Fruit fly (Drosophila melanogaster) whole organism, embryonic: Measurements from ENCODE around the gene holn1.

Experiments
- Abd-B ChIP-seq: fragments of 200-800 bp; sonication (Bioruptor generic); optimal IDR thresholded peaks from 2 replicates; lab custom pipeline; 2018; ENCODE audit warnings: missing biosample characterization, mild to moderate bottlenecking, missing genetic modification characterization, moderate library complexity
- B-H2 ChIP-seq: fragments of 200-800 bp; sonication (Bioruptor generic); optimal IDR thresholded peaks from 2 replicates; lab custom pipeline; 2018; ENCODE audit warnings: missing biosample characterization, mild to moderate bottlenecking, missing genetic modification characterization
- Bgb ChIP-seq: fragments of 200-800 bp; sonication (Bioruptor generic); IDR thresholded peaks from 2 replicates; pipeline ENCODE4 v1.3.6; 2022; ENCODE audit warnings: missing biosample characterization, missing genetic modification characterization; ENCODE audit not compliant: partially characterized antibody
- CG11456 ChIP-seq: fragments of 200-800 bp; sonication (Bioruptor generic); IDR thresholded peaks from 3 replicates; pipeline ENCODE4 v1.3.6; 2022; ENCODE audit warnings: missing biosample characterization, missing genetic modification characterization
- CG11560 ChIP-seq: fragments of 200-800 bp; sonication (Bioruptor generic); IDR thresholded peaks from 3 replicates; pipeline ENCODE4 v1.3.6; 2022; ENCODE audit warnings: missing biosample characterization, missing genetic modification characterization
- CG12071 ChIP-seq: fragments of 200-800 bp; sonication (Bioruptor generic); optimal IDR thresholded peaks from 3 replicates; lab custom pipeline; 2018; ENCODE audit warnings: missing biosample characterization, mild to moderate bottlenecking, missing genetic modification characterization
- CG14710 ChIP-seq: fragments of 200-800 bp; sonication (Bioruptor generic); optimal IDR thresholded peaks from 3 replicates; lab custom pipeline; 2019; ENCODE audit warnings: missing biosample characterization, mild to moderate bottlenecking, missing genetic modification characterization, moderate library complexity
- CG14860 ChIP-seq: fragments of 200-800 bp; sonication (Bioruptor generic); IDR thresholded peaks from 3 replicates; pipeline ENCODE4 v1.3.6; 2022; ENCODE audit warnings: missing biosample characterization, missing genetic modification characterization; ENCODE audit not compliant: partially characterized antibody
- CG15269 ChIP-seq: fragments of 200-800 bp; sonication (Bioruptor generic); optimal IDR thresholded peaks from 2 replicates; lab custom pipeline; 2018; ENCODE audit warnings: missing biosample characterization, mild to moderate bottlenecking, missing genetic modification characterization, moderate library complexity
- CG1529 ChIP-seq: fragments of 200-800 bp; sonication (Bioruptor generic); optimal IDR thresholded peaks from 3 replicates; lab custom pipeline; 2018; ENCODE audit warnings: missing biosample characterization, missing genetic modification characterization
- CG15696 ChIP-seq: fragments of 200-800 bp; sonication (Bioruptor generic); optimal IDR thresholded peaks from 2 replicates; lab custom pipeline; 2019; ENCODE audit warnings: missing biosample characterization, mild to moderate bottlenecking, missing genetic modification characterization, moderate library complexity
- CG17385 ChIP-seq: fragments of 200-800 bp; sonication (Bioruptor generic); optimal IDR thresholded peaks from 3 replicates; lab custom pipeline; 2018; ENCODE audit warnings: missing biosample characterization, mild to moderate bottlenecking, missing genetic modification characterization
- CG18262 ChIP-seq: fragments of 200-800 bp; optimal IDR thresholded peaks from 3 replicates; lab custom pipeline; 2019; ENCODE audit warnings: missing biosample characterization, mild to moderate bottlenecking, missing genetic modification characterization, moderate library complexity
- CG2678 ChIP-seq: fragments of 200-800 bp; sonication (Bioruptor generic); optimal IDR thresholded peaks from 3 replicates; lab custom pipeline; 2019; ENCODE audit warnings: missing biosample characterization, mild to moderate bottlenecking, missing genetic modification characterization, moderate library complexity
- CG32772 ChIP-seq: fragments of 200-800 bp; sonication (Bioruptor generic); IDR thresholded peaks from 2 replicates; pipeline ENCODE4 v1.3.6; 2022; ENCODE audit warnings: missing biosample characterization, missing genetic modification characterization
- CG6254 ChIP-seq: fragments of 200-800 bp; sonication (Bioruptor generic); optimal IDR thresholded peaks from 3 replicates; lab custom pipeline; 2017; ENCODE audit warnings: mild to moderate bottlenecking, missing biosample characterization, missing genetic modification reagents, missing genetic modification characterization
- CG7357 ChIP-seq: fragments of 200-800 bp; sonication (Bioruptor generic); IDR thresholded peaks from 3 replicates; pipeline ENCODE4 v1.3.6; 2022; ENCODE audit warnings: missing biosample characterization, missing genetic modification characterization
- Dll ChIP-seq: fragments of 200-800 bp; sonication (Bioruptor generic); IDR thresholded peaks from 4 replicates; pipeline ENCODE4 v1.3.6; 2022; ENCODE audit warnings: missing biosample characterization, missing genetic modification characterization; ENCODE audit not compliant: partially characterized antibody
- Dref ChIP-seq: fragments of 200-800 bp; sonication (Bioruptor generic); IDR thresholded peaks from 2 replicates; pipeline ENCODE4 v1.3.6; 2022; ENCODE audit warnings: missing biosample characterization, missing genetic modification characterization
- Gsc ChIP-seq: fragments of 200-800 bp; sonication (Bioruptor generic); IDR thresholded peaks from 2 replicates; pipeline ENCODE4 v1.3.6; 2022; ENCODE audit warnings: missing biosample characterization, missing genetic modification characterization
- Hey ChIP-seq: fragments of 200-800 bp; sonication (Bioruptor generic); optimal IDR thresholded peaks from 3 replicates; lab custom pipeline; 2018; ENCODE audit warnings: missing biosample characterization, mild to moderate bottlenecking, missing genetic modification characterization
- Hsf ChIP-seq: fragments of 200-800 bp; sonication (Bioruptor generic); optimal IDR thresholded peaks from 3 replicates; lab custom pipeline; 2016; ENCODE audit warnings: missing biosample characterization, missing genetic modification characterization
- Lpt ChIP-seq: fragments of >200 bp; optimal IDR thresholded peaks from 2 replicates; lab custom pipeline; 2018; ENCODE audit warnings: missing biosample characterization, missing genetic modification characterization
- NK7.1 ChIP-seq: fragments of 200-800 bp; sonication (Bioruptor generic); optimal IDR thresholded peaks from 3 replicates; lab custom pipeline; 2016; ENCODE audit warnings: missing biosample characterization, missing genetic modification characterization
- Oaz ChIP-seq: fragments of 200-800 bp; sonication (Bioruptor generic); IDR thresholded peaks from 2 replicates; pipeline ENCODE4 v1.3.6; 2022; ENCODE audit warnings: missing biosample characterization, missing genetic modification characterization
- Stat92E ChIP-seq, 3 experiments: fragments of >200 bp in 2 of 3; fragments of 200-800 bp in 1 of 3; sonication (Bioruptor generic) in 1 of 3; optimal IDR thresholded peaks; 2 replicates each; lab custom pipeline; 2017 to 2019; ENCODE audit warnings: missing biosample characterization in 3 of 3, missing genetic modification characterization in 3 of 3, mild to moderate bottlenecking in 1 of 3, moderate library complexity in 1 of 3
- Usf ChIP-seq: fragments of 200-800 bp; sonication (Bioruptor generic); optimal IDR thresholded peaks from 2 replicates; lab custom pipeline; 2017; ENCODE audit warnings: missing genotype, missing biosample characterization, missing genetic modification characterization
- ab ChIP-seq: fragments of 200-800 bp; sonication (Bioruptor generic); optimal IDR thresholded peaks from 2 replicates; lab custom pipeline; 2016; ENCODE audit warnings: missing biosample characterization, missing genetic modification characterization
- amos ChIP-seq: fragments of 200-800 bp; sonication (Bioruptor generic); IDR thresholded peaks from 2 replicates; pipeline ENCODE4 v1.3.6; 2022; ENCODE audit warnings: missing biosample characterization, missing genetic modification characterization; ENCODE audit not compliant: partially characterized antibody
- br ChIP-seq: fragments of >200 bp; optimal IDR thresholded peaks from 2 replicates; lab custom pipeline; 2017
- eve ChIP-seq, 2 experiments: fragments of >200 bp; optimal IDR thresholded peaks; 2 replicates each; lab custom pipeline; 2017; ENCODE audit warnings: missing biosample characterization in 2 of 2, missing genetic modification characterization in 2 of 2
- ewg ChIP-seq: fragments of 200-800 bp; sonication (Bioruptor generic); optimal IDR thresholded peaks from 3 replicates; lab custom pipeline; 2017; ENCODE audit warnings: mild to moderate bottlenecking, missing biosample characterization, missing genetic modification reagents, missing genetic modification characterization
- exex ChIP-seq: fragments of 200-800 bp; sonication (Bioruptor generic); optimal IDR thresholded peaks from 4 replicates; lab custom pipeline; 2018; ENCODE audit warnings: missing biosample characterization, mild to moderate bottlenecking, missing genetic modification characterization, moderate library complexity
- grn ChIP-seq: fragments of 200-800 bp; sonication (Bioruptor generic); optimal IDR thresholded peaks from 3 replicates; lab custom pipeline; 2017; ENCODE audit warnings: missing biosample characterization, missing genetic modification characterization
- jing ChIP-seq: fragments of 200-800 bp; sonication (Bioruptor generic); optimal IDR thresholded peaks from 2 replicates; lab custom pipeline; 2018; ENCODE audit warnings: missing biosample characterization, mild to moderate bottlenecking, missing genetic modification characterization
- kah ChIP-seq: fragments of 200-800 bp; sonication (Bioruptor generic); optimal IDR thresholded peaks from 2 replicates; lab custom pipeline; 2018; ENCODE audit warnings: missing biosample characterization, mild to moderate bottlenecking, missing genetic modification characterization
- kni ChIP-seq: fragments of 200-800 bp; sonication (Bioruptor generic); optimal IDR thresholded peaks from 3 replicates; lab custom pipeline; 2017; ENCODE audit warnings: mild to moderate bottlenecking, missing biosample characterization, missing genetic modification reagents, missing genetic modification characterization
- otp ChIP-seq: fragments of 200-800 bp; sonication (Bioruptor generic); IDR thresholded peaks from 3 replicates; pipeline ENCODE4, ENCODE4 v1.3.6; 2022; ENCODE audit warnings: missing biosample characterization, missing genetic modification characterization
- pb ChIP-seq: fragments of 200-800 bp; sonication (Bioruptor generic); optimal IDR thresholded peaks from 3 replicates; lab custom pipeline; 2016; ENCODE audit warnings: missing biosample characterization, missing genetic modification characterization
- pfk ChIP-seq: fragments of 200-800 bp; sonication (Bioruptor generic); optimal IDR thresholded peaks from 2 replicates; lab custom pipeline; 2018; ENCODE audit warnings: missing biosample characterization, mild to moderate bottlenecking, missing genetic modification characterization, moderate library complexity
- phol ChIP-seq: fragments of 200-800 bp; sonication (Bioruptor generic); optimal IDR thresholded peaks from 3 replicates; lab custom pipeline; 2018; ENCODE audit warnings: missing biosample characterization, mild to moderate bottlenecking, missing genetic modification characterization, moderate library complexity
- psq ChIP-seq: fragments of 200-800 bp; sonication (Bioruptor generic); optimal IDR thresholded peaks from 2 replicates; lab custom pipeline; 2017; ENCODE audit warnings: missing biosample characterization, missing genetic modification characterization
- sd ChIP-seq: fragments of 200-800 bp; sonication (Bioruptor generic); optimal IDR thresholded peaks from 3 replicates; lab custom pipeline; 2018; ENCODE audit warnings: missing biosample characterization, mild to moderate bottlenecking, missing genetic modification characterization, moderate library complexity
- seq ChIP-seq: fragments of 200-800 bp; sonication (Bioruptor generic); IDR thresholded peaks from 2 replicates; pipeline ENCODE4 v1.3.6; 2022; ENCODE audit warnings: missing biosample characterization, missing genetic modification characterization
- sisA ChIP-seq: fragments of 200-800 bp; sonication (Bioruptor generic); IDR thresholded peaks from 2 replicates; pipeline ENCODE4 v1.3.6; 2022; ENCODE audit warnings: missing biosample characterization, missing genetic modification characterization
- tgo ChIP-seq: fragments of 200-800 bp; sonication (Bioruptor generic); IDR thresholded peaks from 3 replicates; pipeline ENCODE4 v1.3.6; 2022; ENCODE audit warnings: missing biosample characterization, missing genetic modification characterization
- twi ChIP-seq: fragments of 200-800 bp; optimal IDR thresholded peaks from 2 replicates; lab custom pipeline; 2019; ENCODE audit warnings: missing biosample characterization, mild to moderate bottlenecking, missing genetic modification characterization, moderate library complexity
- vvl ChIP-seq: fragments of 200-800 bp; sonication (Bioruptor generic); IDR thresholded peaks from 2 replicates; pipeline ENCODE4 v1.3.6; 2022; ENCODE audit warnings: missing biosample characterization, missing genetic modification characterization

holn1 gene

DNA sequence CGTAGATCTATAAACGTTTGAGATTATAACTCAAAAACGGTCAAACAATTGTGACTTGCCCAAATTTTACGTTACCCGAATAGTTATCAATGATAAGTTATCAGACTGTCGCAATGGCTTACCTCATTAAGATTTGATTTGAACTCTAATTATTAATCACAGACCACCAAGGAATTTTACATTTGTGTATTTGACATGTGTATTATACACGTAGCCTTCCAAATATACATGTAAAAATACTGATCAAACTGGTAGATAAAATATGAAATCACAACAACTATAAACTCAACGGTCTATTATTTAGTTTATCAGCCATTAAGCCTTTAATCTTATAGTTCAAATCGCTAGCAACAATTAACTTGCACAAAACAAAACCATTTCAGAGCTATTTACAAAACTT, 42.3 kb upstream of the holn1 start (continued):
- TF ChIP-seq CG11560: no peak
- no peak for TF ChIP-seq CG12071 (GFP tag; lab: Kevin White, UChicago)
- peak; percentile 96 for TF ChIP-seq exex (tag; lab: Kevin White, UChicago)
- no peak for TF ChIP-seq CG32772 (GFP tag; lab: Robert Waterston, UW)
- TF ChIP-seq grn (GFP tag; lab: Kevin White, UChicago): peak; percentile 69
- TF ChIP-seq Oaz: no peak
- TF ChIP-seq seq: no peak
- no peak for TF ChIP-seq CG18262 (tag; lab: Kevin White, UChicago)
- no peak for TF ChIP-seq psq
- no peak for TF ChIP-seq kah (GFP tag; lab: Kevin White, UChicago)
- TF ChIP-seq kni: no peak
- TF ChIP-seq br (lab: Kevin White, UChicago): no peak
- TF ChIP-seq jing (GFP tag; lab: Kevin White, UChicago): no peak
- TF ChIP-seq vvl (GFP tag; lab: Robert Waterston, UW): no peak
- no peak for TF ChIP-seq NK7.1 (GFP tag; lab: Kevin White, UChicago)
- peak; percentile 85 for TF ChIP-seq sd (tag; lab: Kevin White, UChicago)
- TF ChIP-seq Bgb (GFP tag; lab: Robert Waterston, UW): peak; percentile 60
- TF ChIP-seq Hsf (GFP tag; lab: Kevin White, UChicago): no peak

dm6 chr2L:10395035-10395434, 40.8 kb upstream of the holn1 start:
- TF ChIP-seq eve (GFP tag; optimal IDR thresholded peaks at IDR 0.05; lab: Kevin White, UChicago) (peak in 1 of 2 experiments; percentile 13), Dll (GFP tag; lab: Robert Waterston, UW) (no peak), CG2678 (tag; lab: Kevin White, UChicago) (no peak), Hey (tag; lab: Kevin White, UChicago) (no peak), ewg (no peak), Gsc (GFP tag; lab: Robert Waterston, UW) (no peak)

- no peak for TF ChIP-seq CG1529 (GFP tag; lab: Kevin White, UChicago)
- TF ChIP-seq amos: no peak; the same call in 1 of the 2 replicates
- TF ChIP-seq CG6254: no peak
- no peak for TF ChIP-seq otp (GFP tag; lab: Robert Waterston, UW)
- TF ChIP-seq CG7357 (GFP tag; lab: Robert Waterston, UW): no peak
- peak; percentile 25 for TF ChIP-seq phol (tag; lab: Kevin White, UChicago)
- TF ChIP-seq CG15269 (tag; lab: Kevin White, UChicago): no peak
- TF ChIP-seq pfk: no peak
- no peak for TF ChIP-seq CG14710 (tag; lab: Kevin White, UChicago)
- TF ChIP-seq pb (GFP tag; lab: Kevin White, UChicago): no peak
- TF ChIP-seq Dref: peak; percentile 58
- no peak for TF ChIP-seq B-H2 (GFP tag; lab: Kevin White, UChicago)
- TF ChIP-seq Usf (GFP tag; lab: Kevin White, UChicago): no peak
- peak; percentile 19 for TF ChIP-seq exex (tag; lab: Kevin White, UChicago)
- no peak for TF ChIP-seq twi
- TF ChIP-seq Lpt (GFP tag; lab: Kevin White, UChicago): no peak
- no peak for TF ChIP-seq CG11456 (GFP tag; lab: Robert Waterston, UW)
- no peak for TF ChIP-seq Abd-B (GFP tag; lab: Kevin White, UChicago)
- no peak for TF ChIP-seq Stat92E (GFP tag; optimal IDR thresholded peaks at IDR 0.05; lab: Kevin White, UChicago)
- no peak for TF ChIP-seq sisA (GFP tag; lab: Robert Waterston, UW)
- no peak for TF ChIP-seq tgo (GFP tag; lab: Robert Waterston, UW)
- TF ChIP-seq CG15696: no peak
- TF ChIP-seq CG17385 (GFP tag; lab: Kevin White, UChicago): no peak
- no peak for TF ChIP-seq CG14860 (GFP tag; lab: Robert Waterston, UW)
- no peak for TF ChIP-seq Oaz
- TF ChIP-seq ab: no peak
Observed at dm6 chr2L:10395642-10396487, 39.9 kb upstream of the holn1 start, which contains the start of gene Mdh1. Gene Mdh1, minus strand, starts transcription at chr2L:10396332.
